Worm (Caenorhabditis elegans): Measurements from ENCODE around the gene bigr-1.

ce11 chrII:11150976-11151375 lies 30.5 kb upstream of the bigr-1 start:
- no peak for TF ChIP-seq dao-5 (tag; optimal IDR thresholded peaks at IDR 0.05)
- TF ChIP-seq W03F9.2 (tag; optimal IDR thresholded peaks at IDR 0.05): no peak
